Worm (Caenorhabditis elegans) whole organism, young adult: Measurements from ENCODE around the gene F46C5.7.

ENCODE experiments used
- B0261.1 ChIP-seq: sonication (generic microtip); optimal IDR thresholded peaks from 2 replicates; lab custom pipeline; 2016; ENCODE audit warnings: mild to moderate bottlenecking, missing genetic modification characterization, moderate library complexity, missing compliant biosample characterization
- C06A6.2 ChIP-seq: fragments of 200-800 bp; sonication (Bioruptor generic); conservative IDR thresholded peaks from 2 replicates; pipeline ENCODE4 v1.3.6; 2022; ENCODE audit warnings: missing genetic modification characterization, missing compliant biosample characterization
- F10E7.11 ChIP-seq: sonication (generic microtip); optimal IDR thresholded peaks from 2 replicates; lab custom pipeline; 2017; ENCODE audit warnings: mild to moderate bottlenecking, missing genetic modification characterization, moderate library complexity, missing compliant biosample characterization
- F33H1.4 ChIP-seq: fragments of 200-800 bp; sonication (Bioruptor generic); IDR thresholded peaks from 2 replicates; pipeline ENCODE4 v1.3.6; 2022; ENCODE audit warnings: missing genetic modification reagents, missing genetic modification characterization, missing compliant biosample characterization
- F37B4.10 ChIP-seq: fragments of 200-800 bp; sonication (Bioruptor generic); IDR thresholded peaks from 2 replicates; pipeline ENCODE4 v1.3.6; 2022; ENCODE audit warnings: missing genetic modification characterization, missing compliant biosample characterization
- F49E8.2 ChIP-seq: sonication (generic microtip); optimal IDR thresholded peaks from 3 replicates; lab custom pipeline; 2017; ENCODE audit warnings: missing genetic modification characterization, mild to moderate bottlenecking, missing compliant biosample characterization, antibody characterized with exemption, moderate library complexity; ENCODE audit not compliant: insufficient read depth
- K12H6.12 ChIP-seq: fragments of 200-800 bp; sonication (Bioruptor generic); optimal IDR thresholded peaks from 2 replicates; lab custom pipeline; 2018; ENCODE audit warnings: mild to moderate bottlenecking, missing genetic modification characterization, missing compliant biosample characterization
- T07F8.4 ChIP-seq: sonication (generic microtip); optimal IDR thresholded peaks from 2 replicates; lab custom pipeline; 2016; ENCODE audit warnings: mild to moderate bottlenecking, missing genetic modification characterization, moderate library complexity, missing compliant biosample characterization
- Y67H2A.10 ChIP-seq: fragments of 200-800 bp; sonication (Bioruptor generic); conservative IDR thresholded peaks from 2 replicates; pipeline ENCODE4 v1.3.6; 2022; ENCODE audit warnings: missing genetic modification reagents, missing genetic modification characterization, missing compliant biosample characterization
- Y79H2A.3 ChIP-seq: fragments of 200-800 bp; sonication (Bioruptor generic); conservative IDR thresholded peaks from 2 replicates; pipeline ENCODE4 v1.3.6; 2022; ENCODE audit warnings: missing genetic modification reagents, missing genetic modification characterization, missing compliant biosample characterization
- Y95B8A.8 ChIP-seq: fragments of 200-800 bp; sonication (Bioruptor generic); IDR thresholded peaks from 2 replicates; pipeline ENCODE4 v1.3.6; 2022; ENCODE audit warnings: missing genetic modification reagents, missing genetic modification characterization, missing compliant biosample characterization
- ZK185.1 ChIP-seq: sonication (generic microtip); optimal IDR thresholded peaks from 2 replicates; lab custom pipeline; 2016; ENCODE audit warnings: mild to moderate bottlenecking, missing genetic modification characterization, missing compliant biosample characterization; ENCODE audit not compliant: poor library complexity, severe bottlenecking
- aptf-2 ChIP-seq: fragments of 200-800 bp; sonication (Bioruptor generic); conservative IDR thresholded peaks from 2 replicates; pipeline ENCODE4 v1.3.6; 2022; ENCODE audit warnings: missing genetic modification reagents, missing genetic modification characterization, missing compliant biosample characterization
- attf-3 ChIP-seq: fragments of 200-800 bp; sonication (Bioruptor generic); conservative IDR thresholded peaks from 2 replicates; pipeline ENCODE4 v1.3.6; 2022; ENCODE audit warnings: missing genetic modification reagents, missing genetic modification characterization, missing compliant biosample characterization
- attf-5 ChIP-seq: fragments of 200-800 bp; sonication (Bioruptor generic); optimal IDR thresholded peaks from 2 replicates; lab custom pipeline; 2018; ENCODE audit warnings: mild to moderate bottlenecking, missing genetic modification characterization, missing compliant biosample characterization
- attf-6 ChIP-seq: fragments of 200-800 bp; sonication (Bioruptor generic); IDR thresholded peaks from 2 replicates; pipeline ENCODE4 v1.3.6; 2022; ENCODE audit warnings: missing genetic modification reagents, missing genetic modification characterization, missing compliant biosample characterization
- cebp-2 ChIP-seq: fragments of 200-800 bp; sonication (Bioruptor generic); IDR thresholded peaks from 2 replicates; pipeline ENCODE4 v1.3.6; 2022; ENCODE audit warnings: missing genetic modification characterization, missing compliant biosample characterization
- ceh-27 ChIP-seq: fragments of 200-800 bp; sonication (Bioruptor generic); optimal IDR thresholded peaks from 2 replicates; lab custom pipeline; 2018; ENCODE audit warnings: mild to moderate bottlenecking, missing genetic modification characterization, moderate library complexity, missing compliant biosample characterization
- ceh-91 ChIP-seq: fragments of 200-800 bp; sonication (Bioruptor generic); IDR thresholded peaks from 2 replicates; pipeline ENCODE4 v1.3.6; 2022; ENCODE audit warnings: missing genetic modification reagents, missing genetic modification characterization, missing compliant biosample characterization
- chd-7 ChIP-seq: sonication (generic microtip); optimal IDR thresholded peaks from 2 replicates; lab custom pipeline; 2016; ENCODE audit warnings: mild to moderate bottlenecking, missing genetic modification characterization, moderate library complexity, missing compliant biosample characterization
- egrh-3 ChIP-seq: fragments of 200-800 bp; sonication (Bioruptor generic); IDR thresholded peaks from 2 replicates; pipeline ENCODE4 v1.3.6; 2022; ENCODE audit warnings: missing genetic modification reagents, missing genetic modification characterization, missing compliant biosample characterization
- ekl-4 ChIP-seq: fragments of 200-800 bp; sonication (Bioruptor generic); IDR thresholded peaks from 2 replicates; pipeline ENCODE4 v1.3.6; 2022; ENCODE audit warnings: missing genetic modification reagents, missing genetic modification characterization, missing compliant biosample characterization
- ets-4 ChIP-seq: fragments of 200-800 bp; sonication (Bioruptor generic); optimal IDR thresholded peaks from 2 replicates; lab custom pipeline; 2018; ENCODE audit warnings: mild to moderate bottlenecking, missing genetic modification characterization, missing compliant biosample characterization
- hlh-26 ChIP-seq: fragments of 200-800 bp; sonication (Bioruptor generic); conservative IDR thresholded peaks from 2 replicates; pipeline ENCODE4 v1.3.6; 2022; ENCODE audit warnings: missing genetic modification reagents, missing genetic modification characterization, missing compliant biosample characterization
- hmg-1.2 ChIP-seq: fragments of 200-800 bp; sonication (Bioruptor generic); IDR thresholded peaks from 2 replicates; pipeline ENCODE4 v1.3.6; 2022; ENCODE audit warnings: missing genetic modification reagents, missing genetic modification characterization, missing compliant biosample characterization
- hmg-20 ChIP-seq: fragments of 200-800 bp; sonication (Bioruptor generic); IDR thresholded peaks from 2 replicates; pipeline ENCODE4 v1.3.6; 2022; ENCODE audit warnings: missing genetic modification reagents, missing genetic modification characterization, missing compliant biosample characterization
- hrde-1 ChIP-seq: sonication (generic microtip); optimal IDR thresholded peaks from 2 replicates; lab custom pipeline; 2016; ENCODE audit warnings: missing genetic modification characterization, mild to moderate bottlenecking, missing compliant biosample characterization, moderate library complexity, missing genotype, missing genetic modification reagents, borderline replicate concordance
- lir-1 ChIP-seq: fragments of 200-800 bp; sonication (Bioruptor generic); conservative IDR thresholded peaks from 2 replicates; pipeline ENCODE4 v1.3.6; 2022; ENCODE audit warnings: missing genetic modification reagents, missing genetic modification characterization, missing compliant biosample characterization
- madf-10 ChIP-seq: sonication (generic microtip); optimal IDR thresholded peaks from 2 replicates; lab custom pipeline; 2016; ENCODE audit warnings: mild to moderate bottlenecking, missing genetic modification characterization, missing compliant biosample characterization
- madf-3 ChIP-seq: fragments of 200-800 bp; sonication (Bioruptor generic); IDR thresholded peaks from 2 replicates; pipeline ENCODE4 v1.3.6; 2022; ENCODE audit warnings: missing genetic modification reagents, missing genetic modification characterization, missing compliant biosample characterization
- mes-4 ChIP-seq: sonication (generic microtip); optimal IDR thresholded peaks from 2 replicates; lab custom pipeline; 2016; ENCODE audit warnings: missing genotype, missing genetic modification characterization, missing compliant biosample characterization
- mxl-1 ChIP-seq: sonication (generic microtip); optimal IDR thresholded peaks from 2 replicates; lab custom pipeline; 2016; ENCODE audit warnings: missing genetic modification characterization, missing compliant biosample characterization
- nhr-80 ChIP-seq: sonication (generic microtip); optimal IDR thresholded peaks from 2 replicates; lab custom pipeline; 2016; ENCODE audit warnings: missing genetic modification characterization, missing compliant biosample characterization
- rec-8 ChIP-seq, 2 experiments: sonication (generic microtip); optimal IDR thresholded peaks; 2 replicates each; lab custom pipeline; 2016; ENCODE audit warnings: mild to moderate bottlenecking in 2 of 2, missing genetic modification characterization in 2 of 2, missing genetic modification reagents in 2 of 2, missing genotype in 2 of 2, missing biosample characterization in 1 of 2, missing compliant biosample characterization in 1 of 2, moderate library complexity in 1 of 2
- rpc-1 ChIP-seq, 2 experiments: fragments of 150-350 bp in 1 of 2; sonication (generic microtip) in 1 of 2; optimal IDR thresholded peaks; 2 replicates each; lab custom pipeline; 2014 to 2018; ENCODE audit warnings: missing biosample characterization in 1 of 2, missing genetic modification characterization in 1 of 2, missing genetic modification reagents in 1 of 2, missing genotype in 1 of 2
- snpc-4 ChIP-seq, 5 experiments: fragments of 150-350 bp in 1 of 5; sonication (generic microtip) in 4 of 5; optimal IDR thresholded peaks; 2 replicates each; lab custom pipeline; 2014 to 2018; ENCODE audit warnings: missing genetic modification characterization in 5 of 5, missing biosample characterization in 3 of 5, antibody characterized with exemption in 2 of 5, mild to moderate bottlenecking in 2 of 5, missing compliant biosample characterization in 2 of 5, missing genotype in 2 of 5, moderate library complexity in 2 of 5, missing genetic modification reagents in 1 of 5
- somi-1 ChIP-seq: fragments of 200-800 bp; sonication (Bioruptor generic); optimal IDR thresholded peaks from 2 replicates; lab custom pipeline; 2018; ENCODE audit warnings: mild to moderate bottlenecking, missing genetic modification characterization, missing compliant biosample characterization
- xnd-1 ChIP-seq: sonication (generic microtip); optimal IDR thresholded peaks from 2 replicates; lab custom pipeline; 2016; ENCODE audit warnings: missing genotype, missing genetic modification reagents, missing genetic modification characterization, missing compliant biosample characterization
- zfh-2 ChIP-seq: fragments of 200-800 bp; sonication (Bioruptor generic); conservative IDR thresholded peaks from 2 replicates; pipeline ENCODE4 v1.3.6; 2022; ENCODE audit warnings: missing genetic modification reagents, missing genetic modification characterization, missing compliant biosample characterization
- ztf-18 ChIP-seq: sonication (generic microtip); optimal IDR thresholded peaks from 2 replicates; lab custom pipeline; 2016; ENCODE audit warnings: missing genotype, mild to moderate bottlenecking, missing genetic modification characterization, missing compliant biosample characterization

Gene F46C5.7

DNA sequence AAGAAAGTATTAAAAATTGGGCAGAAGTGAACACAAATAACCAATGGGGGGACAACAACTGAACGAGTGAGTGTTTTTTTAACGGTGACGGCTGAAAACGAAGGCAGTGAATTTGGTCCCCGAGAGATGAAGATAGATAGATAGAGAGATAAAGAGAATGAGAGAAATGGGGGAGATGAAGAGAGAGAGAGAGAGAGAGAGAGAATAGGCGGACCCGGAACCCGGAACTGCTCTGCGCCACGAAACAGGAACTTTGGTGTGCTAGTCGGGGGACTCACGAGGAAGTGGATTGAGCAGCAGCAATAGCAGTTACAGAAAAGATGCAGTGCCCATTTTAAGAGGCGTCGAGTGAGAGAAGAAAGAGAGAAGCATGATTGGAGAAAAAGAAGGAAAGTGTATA is 42.7 kb upstream of the F46C5.7 start:
- TF ChIP-seq hmg-20 (GFP tag; lab: Robert Waterston, UW): 0 out of 2 replicates have a peak, but pooled peaks have one; percentile 17
- TF ChIP-seq hrde-1 (tag; lab: Kevin White, UChicago): no peak
- peak; percentile 8 for TF ChIP-seq madf-10
- TF ChIP-seq hlh-26 (GFP tag; lab: Robert Waterston, UW): no peak
- TF ChIP-seq K12H6.12: peak; percentile 94
- TF ChIP-seq ets-4 (GFP tag; lab: Kevin White, UChicago): no peak
- peak; percentile 66 for TF ChIP-seq chd-7 (tag; lab: Kevin White, UChicago)
- no peak for TF ChIP-seq xnd-1 (tag; lab: Kevin White, UChicago)
- no peak for TF ChIP-seq F10E7.11 (tag; lab: Kevin White, UChicago)
- no peak for TF ChIP-seq attf-6 (GFP tag; lab: Robert Waterston, UW)
- TF ChIP-seq ceh-27 (GFP tag; lab: Kevin White, UChicago): peak; percentile 79
- no peak for TF ChIP-seq Y95B8A.8 (GFP tag; lab: Robert Waterston, UW)
- TF ChIP-seq mxl-1 (tag; lab: Kevin White, UChicago): no peak
- TF ChIP-seq T07F8.4 (tag; lab: Kevin White, UChicago): no peak
- TF ChIP-seq F49E8.2 (tag; lab: Kevin White, UChicago): no peak
- TF ChIP-seq attf-5 (GFP tag; lab: Kevin White, UChicago): peak; percentile 26
- TF ChIP-seq ztf-18 (tag; lab: Kevin White, UChicago): peak; percentile 5
- TF ChIP-seq Y67H2A.10: no peak
- peak; percentile 63 for TF ChIP-seq somi-1 (GFP tag; lab: Kevin White, UChicago)
- TF ChIP-seq C06A6.2: 0 out of 2 replicates have a peak, but pooled peaks have one; percentile 17
- peak; percentile 41; the same call in 1 of the 2 replicates for TF ChIP-seq egrh-3 (GFP tag; lab: Robert Waterston, UW)
- TF ChIP-seq ZK185.1 (tag; lab: Kevin White, UChicago): peak; percentile 31
- TF ChIP-seq F33H1.4 (GFP tag; lab: Robert Waterston, UW): no peak
- no peak for TF ChIP-seq hmg-1.2 (GFP tag; lab: Robert Waterston, UW)

DNA sequence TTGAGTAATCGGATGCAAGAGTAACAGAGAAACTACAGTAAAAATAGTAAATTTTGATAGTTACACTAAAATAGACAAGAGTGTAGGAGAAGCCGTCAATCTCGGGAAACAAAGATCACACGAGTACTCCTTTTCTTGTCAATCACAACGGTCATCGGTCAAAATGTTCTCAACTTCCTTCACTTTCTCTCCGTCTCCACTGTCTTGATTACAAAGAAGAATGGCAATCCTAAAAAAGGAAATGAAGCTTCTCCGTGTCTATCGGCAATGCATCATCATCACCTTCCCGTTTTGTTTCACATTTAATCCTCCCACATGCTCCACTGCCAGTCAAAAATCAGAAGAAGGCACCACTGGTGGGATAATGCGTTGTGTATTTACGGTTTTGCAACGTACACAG is 39.4 kb upstream of the F46C5.7 start:
- TF ChIP-seq F37B4.10 (GFP tag; lab: Robert Waterston, UW): no peak
- no peak for TF ChIP-seq snpc-4 (GFP tag; optimal IDR thresholded peaks at IDR 0.05; lab: Kevin White, UChicago)
- no peak for TF ChIP-seq snpc-4 (tag; optimal IDR thresholded peaks at IDR 0.05; lab: Kevin White, UChicago)
- 0 out of 2 replicates have a peak, but pooled peaks have one; percentile 31 for TF ChIP-seq cebp-2 (GFP tag; lab: Robert Waterston, UW)

DNA sequence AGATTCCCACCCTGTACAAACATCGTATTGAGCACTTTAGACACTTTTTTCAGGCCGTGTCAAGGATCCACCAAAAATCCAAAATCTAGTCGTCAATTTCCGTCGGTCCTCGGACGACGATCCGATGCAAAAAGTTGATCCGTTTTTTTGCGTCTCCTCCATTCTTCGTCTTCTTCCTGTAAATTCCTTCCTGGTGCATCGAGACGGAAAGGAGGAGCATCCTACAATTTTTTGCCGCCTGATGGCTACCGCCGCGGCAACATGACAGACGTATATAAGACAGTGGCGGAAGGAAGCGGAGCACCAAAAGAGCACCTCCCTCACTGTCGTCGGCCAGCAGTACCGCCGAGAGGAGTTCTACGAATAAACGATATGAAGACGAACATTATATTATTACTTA is 38.3 kb upstream of the F46C5.7 start, which contains the start of gene appg-2:
Gene appg-2, plus strand, starts transcription at position 301 of the 400 bp plus-strand sequence.
- TF ChIP-seq attf-3 (GFP tag; lab: Robert Waterston, UW) (no peak), zfh-2 (GFP tag; lab: Robert Waterston, UW) (0 out of 2 replicates have a peak, but pooled peaks have one; percentile 17)

DNA sequence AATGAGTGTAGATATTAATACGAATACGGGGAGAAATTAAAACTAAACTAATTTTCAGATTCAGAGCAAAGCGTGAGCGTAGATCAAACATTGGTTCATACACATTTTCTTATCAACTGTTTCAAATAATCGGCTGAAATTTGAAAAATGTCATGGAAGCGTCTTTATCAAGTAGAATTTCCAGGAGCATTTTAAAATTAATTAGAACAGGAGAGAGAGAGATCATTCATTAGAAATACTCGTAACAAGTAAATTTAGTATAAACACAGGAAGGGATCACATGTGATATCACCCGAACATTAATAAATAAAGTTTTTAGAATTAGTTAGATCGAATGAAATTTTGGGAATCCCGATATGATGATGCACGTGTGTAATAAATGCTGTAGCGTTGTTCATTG is 32.2 kb upstream of the F46C5.7 start, which contains the start of gene pho-13:
Gene pho-13, minus strand, starts transcription at position 101 of the 400 bp plus-strand sequence.
- peak; percentile 46 for TF ChIP-seq nhr-80 (tag; lab: Kevin White, UChicago)
- TF ChIP-seq hrde-1 (tag; lab: Kevin White, UChicago): no peak

DNA sequence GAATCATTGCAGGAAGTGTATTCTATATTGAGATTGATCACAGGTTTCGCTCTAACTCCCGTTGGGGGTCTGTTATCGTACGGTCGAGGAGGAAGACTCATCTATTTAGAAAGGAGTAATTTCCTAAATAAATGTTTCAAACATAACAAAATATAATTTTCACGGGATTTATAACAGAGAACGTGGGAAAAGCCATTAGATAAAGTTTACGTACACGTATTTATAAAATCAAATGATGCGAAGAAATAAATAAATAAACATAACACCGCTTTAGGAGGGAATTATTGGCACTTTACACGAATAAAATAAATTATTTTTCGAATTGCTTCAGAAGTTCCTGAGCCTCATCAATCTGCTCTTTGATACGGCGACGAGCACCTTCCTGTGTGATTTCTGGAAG is 30.6 kb upstream of the F46C5.7 start, which contains the start of gene F07H5.10:
Gene F07H5.10, minus strand, starts transcription at position 101 of the 400 bp plus-strand sequence.
- TF ChIP-seq mes-4 (no peak), rpc-1 (optimal IDR thresholded peaks at IDR 0.05; lab: Kevin White, UChicago) (no peak), rpc-1 (tag; optimal IDR thresholded peaks at IDR 0.05; lab: Kevin White, UChicago) (no peak), Y79H2A.3 (GFP tag; lab: Robert Waterston, UW) (no peak), attf-5 (GFP tag; lab: Kevin White, UChicago) (no peak), aptf-2 (GFP tag; lab: Robert Waterston, UW) (no peak), rec-8 (tag; optimal IDR thresholded peaks at IDR 0.05; lab: Kevin White, UChicago) (no peak), ets-4 (GFP tag; lab: Kevin White, UChicago) (no peak), B0261.1 (tag; lab: Kevin White, UChicago) (no peak), attf-6 (GFP tag; lab: Robert Waterston, UW) (no peak), lir-1 (GFP tag; lab: Robert Waterston, UW) (no peak), T07F8.4 (tag; lab: Kevin White, UChicago) (no peak), ceh-91 (GFP tag; lab: Robert Waterston, UW) (no peak), ekl-4 (GFP tag; lab: Robert Waterston, UW) (no peak), madf-3 (GFP tag; lab: Robert Waterston, UW) (no peak)
